Fruit fly (Drosophila melanogaster) whole organism, embryonic: Measurements from ENCODE around the gene swa.

Experiments used
- CG10543 ChIP-seq: fragments of 200-800 bp; sonication (Bioruptor generic); optimal IDR thresholded peaks from 3 replicates; lab custom pipeline; 2017; ENCODE audit warnings: missing biosample characterization, mild to moderate bottlenecking, missing genetic modification characterization, moderate library complexity
- CG11398 ChIP-seq: fragments of 200-800 bp; sonication (Bioruptor generic); optimal IDR thresholded peaks from 2 replicates; lab custom pipeline; 2016; ENCODE audit warnings: missing biosample characterization, missing genetic modification characterization
- CG11456 ChIP-seq: fragments of 200-800 bp; sonication (Bioruptor generic); IDR thresholded peaks from 3 replicates; pipeline ENCODE4 v1.3.6; 2022; ENCODE audit warnings: missing biosample characterization, missing genetic modification characterization
- CG11560 ChIP-seq: fragments of 200-800 bp; sonication (Bioruptor generic); IDR thresholded peaks from 3 replicates; pipeline ENCODE4 v1.3.6; 2022; ENCODE audit warnings: missing biosample characterization, missing genetic modification characterization
- CG12104 ChIP-seq: fragments of 200-800 bp; sonication (Bioruptor generic); optimal IDR thresholded peaks from 3 replicates; lab custom pipeline; 2016; ENCODE audit warnings: missing biosample characterization, missing genetic modification characterization
- CG12391 ChIP-seq: fragments of 200-800 bp; sonication (Bioruptor generic); optimal IDR thresholded peaks from 3 replicates; lab custom pipeline; 2018; ENCODE audit warnings: missing biosample characterization, mild to moderate bottlenecking, missing genetic modification characterization, moderate library complexity
- CG15073 ChIP-seq: fragments of 200-800 bp; sonication (Bioruptor generic); optimal IDR thresholded peaks from 2 replicates; lab custom pipeline; 2016; ENCODE audit warnings: missing biosample characterization, missing genetic modification characterization
- CG16813 ChIP-seq: fragments of 200-800 bp; sonication (Bioruptor generic); IDR thresholded peaks from 3 replicates; pipeline ENCODE4 v1.3.6; 2022; ENCODE audit warnings: missing biosample characterization, missing genetic modification characterization; ENCODE audit not compliant: partially characterized antibody
- CG18011 ChIP-seq: fragments of 200-800 bp; sonication (Bioruptor generic); optimal IDR thresholded peaks from 2 replicates; lab custom pipeline; 2017; ENCODE audit warnings: missing biosample characterization, missing genetic modification characterization, mild to moderate bottlenecking, moderate library complexity, missing genotype
- CG32767 ChIP-seq: fragments of 200-800 bp; sonication (Bioruptor generic); IDR thresholded peaks from 2 replicates; pipeline ENCODE4 v1.3.6; 2022; ENCODE audit warnings: missing biosample characterization, missing genetic modification characterization
- CG33213 ChIP-seq: fragments of 200-800 bp; sonication (Bioruptor generic); optimal IDR thresholded peaks from 3 replicates; lab custom pipeline; 2016; ENCODE audit warnings: missing biosample characterization, missing genetic modification characterization
- CG42726 ChIP-seq: fragments of 200-800 bp; sonication (Bioruptor generic); IDR thresholded peaks from 2 replicates; pipeline ENCODE4 v1.3.6; 2022; ENCODE audit warnings: missing biosample characterization, missing genetic modification characterization; ENCODE audit not compliant: partially characterized antibody
- CG4820 ChIP-seq: fragments of 200-800 bp; sonication (Bioruptor generic); optimal IDR thresholded peaks from 3 replicates; lab custom pipeline; 2016; ENCODE audit warnings: missing biosample characterization, missing genetic modification characterization
- CG6175 ChIP-seq: fragments of 200-800 bp; sonication (Bioruptor generic); IDR thresholded peaks from 3 replicates; pipeline ENCODE4 v1.3.6; 2022; ENCODE audit warnings: missing biosample characterization, missing genetic modification characterization
- CG6689 ChIP-seq: fragments of 200-800 bp; sonication (Bioruptor generic); IDR thresholded peaks from 2 replicates; pipeline ENCODE4 v1.3.6; 2022; ENCODE audit warnings: missing biosample characterization, missing genetic modification characterization
- CG7839 ChIP-seq: fragments of 200-800 bp; sonication (Bioruptor generic); optimal IDR thresholded peaks from 3 replicates; lab custom pipeline; 2018; ENCODE audit warnings: missing biosample characterization, mild to moderate bottlenecking, missing genetic modification characterization, moderate library complexity
- CG8388 ChIP-seq: fragments of 200-800 bp; sonication (Bioruptor generic); optimal IDR thresholded peaks from 2 replicates; lab custom pipeline; 2019; ENCODE audit warnings: missing biosample characterization, mild to moderate bottlenecking, missing genetic modification characterization, moderate library complexity
- CG8478 ChIP-seq: fragments of >200 bp; optimal IDR thresholded peaks from 2 replicates; lab custom pipeline; 2018
- CG9437 ChIP-seq: fragments of 200-800 bp; sonication (Bioruptor generic); optimal IDR thresholded peaks from 2 replicates; lab custom pipeline; 2018; ENCODE audit warnings: missing biosample characterization, mild to moderate bottlenecking, missing genetic modification characterization
- D19B ChIP-seq: fragments of 200-800 bp; sonication (Bioruptor generic); optimal IDR thresholded peaks from 2 replicates; lab custom pipeline; 2017; ENCODE audit warnings: missing biosample characterization, mild to moderate bottlenecking, missing genetic modification characterization
- HmgD ChIP-seq: fragments of 200-800 bp; sonication (Bioruptor generic); optimal IDR thresholded peaks from 3 replicates; lab custom pipeline; 2016; ENCODE audit warnings: missing biosample characterization, missing genetic modification characterization
- Hr78 ChIP-seq, 2 experiments: fragments of 200-800 bp in 1 of 2; fragments of >200 bp in 1 of 2; sonication (Bioruptor generic) in 1 of 2; optimal IDR thresholded peaks; 2 replicates each; lab custom pipeline; 2017 to 2019; ENCODE audit warnings: missing biosample characterization in 2 of 2, missing genetic modification characterization in 2 of 2, mild to moderate bottlenecking in 1 of 2, moderate library complexity in 1 of 2
- Lhr ChIP-seq: fragments of 200-800 bp; sonication (Bioruptor generic); optimal IDR thresholded peaks from 3 replicates; lab custom pipeline; 2017; ENCODE audit warnings: mild to moderate bottlenecking, missing biosample characterization, missing genetic modification reagents, missing genetic modification characterization
- Lim3 ChIP-seq: fragments of 200-800 bp; sonication (Bioruptor generic); IDR thresholded peaks from 2 replicates; pipeline ENCODE4 v1.3.6; 2022; ENCODE audit warnings: missing biosample characterization, missing genetic modification characterization
- Mrtf ChIP-seq: fragments of 200-800 bp; sonication (Bioruptor generic); IDR thresholded peaks from 3 replicates; pipeline ENCODE4 v1.3.6; 2022; ENCODE audit warnings: missing biosample characterization, missing genetic modification characterization
- Opbp ChIP-seq: fragments of 200-800 bp; sonication (Bioruptor generic); IDR thresholded peaks from 3 replicates; pipeline ENCODE4 v1.3.6; 2022; ENCODE audit warnings: missing biosample characterization, missing genetic modification characterization; ENCODE audit not compliant: partially characterized antibody
- Optix ChIP-seq: fragments of 200-800 bp; sonication (Bioruptor generic); IDR thresholded peaks from 3 replicates; pipeline ENCODE4 v1.3.6; 2022; ENCODE audit warnings: missing biosample characterization, missing genetic modification characterization
- Ravus ChIP-seq: fragments of 200-800 bp; sonication (Bioruptor generic); IDR thresholded peaks from 2 replicates; pipeline ENCODE4 v1.3.6; 2022; ENCODE audit warnings: missing biosample characterization, missing genetic modification characterization
- Ssrp ChIP-seq: fragments of 200-800 bp; sonication (Bioruptor generic); optimal IDR thresholded peaks from 2 replicates; lab custom pipeline; 2018; ENCODE audit warnings: missing biosample characterization, mild to moderate bottlenecking, missing genetic modification characterization, moderate library complexity
- bbx ChIP-seq: fragments of 200-800 bp; sonication (Bioruptor generic); IDR thresholded peaks from 2 replicates; pipeline ENCODE4 v1.3.6; 2022; ENCODE audit warnings: missing biosample characterization, missing genetic modification characterization; ENCODE audit not compliant: partially characterized antibody
- ci ChIP-seq: fragments of 200-800 bp; sonication (Bioruptor generic); IDR thresholded peaks from 3 replicates; pipeline ENCODE4 v1.3.6; 2022; ENCODE audit warnings: missing biosample characterization, missing genetic modification characterization
- cwo ChIP-seq: fragments of 200-800 bp; sonication (Bioruptor generic); optimal IDR thresholded peaks from 3 replicates; lab custom pipeline; 2017; ENCODE audit warnings: missing biosample characterization, missing genetic modification characterization, mild to moderate bottlenecking, moderate library complexity, missing genetic modification reagents
- dmrt11E ChIP-seq: fragments of 200-800 bp; sonication (Bioruptor generic); optimal IDR thresholded peaks from 3 replicates; lab custom pipeline; 2018; ENCODE audit warnings: missing biosample characterization, mild to moderate bottlenecking, missing genetic modification characterization, moderate library complexity
- dmrt99B ChIP-seq: fragments of 200-800 bp; sonication (Bioruptor generic); optimal IDR thresholded peaks from 2 replicates; lab custom pipeline; 2018; ENCODE audit warnings: missing biosample characterization, mild to moderate bottlenecking, missing genetic modification characterization, moderate library complexity
- dysf ChIP-seq: fragments of 200-800 bp; sonication (Bioruptor generic); IDR thresholded peaks from 3 replicates; pipeline ENCODE4 v1.3.6; 2022; ENCODE audit warnings: missing biosample characterization, missing genetic modification characterization
- gcm ChIP-seq: fragments of 200-800 bp; sonication (Bioruptor generic); optimal IDR thresholded peaks from 2 replicates; lab custom pipeline; 2019; ENCODE audit warnings: missing biosample characterization, mild to moderate bottlenecking, missing genetic modification characterization, moderate library complexity
- hth ChIP-seq: fragments of >200 bp; optimal IDR thresholded peaks from 2 replicates; lab custom pipeline; 2017; ENCODE audit warnings: inconsistent platforms
- inv ChIP-seq: fragments of 200-800 bp; sonication (Bioruptor generic); IDR thresholded peaks from 2 replicates; pipeline ENCODE4 v1.3.6; 2022; ENCODE audit warnings: missing biosample characterization, missing genetic modification characterization; ENCODE audit not compliant: partially characterized antibody
- lbe ChIP-seq: fragments of 200-800 bp; sonication (Bioruptor generic); optimal IDR thresholded peaks from 2 replicates; lab custom pipeline; 2016; ENCODE audit warnings: missing biosample characterization, mild to moderate bottlenecking, missing genetic modification characterization
- lov ChIP-seq, 2 experiments: fragments of 200-800 bp in 1 of 2; fragments of >200 bp in 1 of 2; sonication (Bioruptor generic) in 1 of 2; IDR thresholded peaks in 1 of 2; optimal IDR thresholded peaks in 1 of 2; 2 replicates in 1 of 2; 3 replicates in 1 of 2; pipeline versions ENCODE4 v1.3.6 to Lab custom; 2017 to 2022; ENCODE audit warnings: missing biosample characterization in 1 of 2, missing genetic modification characterization in 1 of 2
- oc ChIP-seq: fragments of 200-800 bp; sonication (Bioruptor generic); optimal IDR thresholded peaks from 2 replicates; lab custom pipeline; 2018; ENCODE audit warnings: missing biosample characterization, mild to moderate bottlenecking, missing genetic modification characterization, moderate library complexity
- psq ChIP-seq: fragments of 200-800 bp; sonication (Bioruptor generic); optimal IDR thresholded peaks from 2 replicates; lab custom pipeline; 2017; ENCODE audit warnings: missing biosample characterization, missing genetic modification characterization
- seq ChIP-seq: fragments of 200-800 bp; sonication (Bioruptor generic); IDR thresholded peaks from 2 replicates; pipeline ENCODE4 v1.3.6; 2022; ENCODE audit warnings: missing biosample characterization, missing genetic modification characterization
- tin ChIP-seq: fragments of 200-800 bp; sonication (Bioruptor generic); optimal IDR thresholded peaks from 3 replicates; lab custom pipeline; 2016; ENCODE audit warnings: missing biosample characterization, missing genetic modification characterization
- ttk ChIP-seq: fragments of 200-800 bp; sonication (Bioruptor generic); IDR thresholded peaks from 2 replicates; pipeline ENCODE4 v2.1.2; 2022; ENCODE audit warnings: missing biosample characterization, missing genetic modification characterization
- twi ChIP-seq: fragments of 200-800 bp; optimal IDR thresholded peaks from 2 replicates; lab custom pipeline; 2019; ENCODE audit warnings: missing biosample characterization, mild to moderate bottlenecking, missing genetic modification characterization, moderate library complexity
- vvl ChIP-seq: fragments of 200-800 bp; sonication (Bioruptor generic); IDR thresholded peaks from 2 replicates; pipeline ENCODE4 v1.3.6; 2022; ENCODE audit warnings: missing biosample characterization, missing genetic modification characterization
- wdn ChIP-seq: fragments of 200-800 bp; sonication (Bioruptor generic); IDR thresholded peaks from 2 replicates; pipeline ENCODE4 v1.3.6; 2022; ENCODE audit warnings: missing biosample characterization, missing genetic modification characterization
- zen2 ChIP-seq: fragments of 200-800 bp; sonication (Bioruptor generic); IDR thresholded peaks from 3 replicates; pipeline ENCODE4 v1.3.6; 2022; ENCODE audit warnings: missing biosample characterization, missing genetic modification characterization; ENCODE audit not compliant: partially characterized antibody

The swa gene

DNA sequence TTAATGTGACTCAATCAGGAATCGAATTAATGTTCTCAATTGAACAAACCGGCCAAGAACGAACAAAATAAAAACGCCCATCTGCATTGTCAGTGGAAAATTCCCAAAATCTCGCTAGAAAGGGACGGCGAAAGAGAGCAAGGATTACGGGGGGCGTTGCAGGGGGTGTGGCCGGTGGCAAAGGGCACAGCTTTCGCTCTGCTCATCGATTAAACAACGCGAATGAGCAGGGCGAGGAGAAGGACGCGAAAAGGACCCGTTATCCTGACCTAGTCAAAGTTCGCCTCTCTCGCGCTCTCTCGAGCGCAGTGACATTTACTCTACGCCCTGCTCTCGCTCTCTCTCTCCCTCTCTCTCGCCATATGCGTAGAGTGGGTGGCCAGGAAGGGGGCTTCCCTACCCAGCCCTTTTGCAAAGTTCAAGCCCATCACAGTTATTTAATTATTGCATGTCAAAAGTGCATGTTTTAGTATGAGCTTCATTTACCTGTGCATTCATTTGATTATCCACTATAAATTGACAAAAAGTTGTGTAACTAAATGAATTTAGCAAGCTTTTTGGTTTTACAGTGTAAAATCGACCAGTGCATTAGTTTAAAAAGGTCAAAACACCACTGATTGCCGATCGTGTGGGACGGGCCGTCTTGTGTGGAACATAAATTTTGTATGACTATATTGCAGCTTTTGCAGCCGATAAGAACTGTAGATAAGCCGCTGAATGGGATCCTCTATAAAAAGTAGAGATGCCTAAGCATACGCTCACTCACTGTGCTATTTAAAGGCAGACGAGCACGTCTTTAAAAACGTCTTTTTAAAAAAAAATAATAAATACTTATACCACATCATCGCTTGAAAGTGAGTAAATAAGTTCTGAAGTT lies 26.5 kb downstream of the swa start:
- TF ChIP-seq hth (lab: Kevin White, UChicago) (no peak), Lim3 (no peak), ttk (GFP tag; lab: Robert Waterston, UW) (peak; percentile 6; the same call in 1 of the 2 replicates), seq (GFP tag; lab: Robert Waterston, UW) (no peak), D19B (GFP tag; lab: Kevin White, UChicago) (no peak), lbe (no peak), CG12391 (no peak), twi (tag; lab: Kevin White, UChicago) (no peak), wdn (no peak), ci (GFP tag; lab: Robert Waterston, UW) (no peak), dmrt99B (tag; lab: Kevin White, UChicago) (peak; percentile 32), CG7839 (tag; lab: Kevin White, UChicago) (peak; percentile 39), CG11398 (GFP tag; lab: Kevin White, UChicago) (no peak), dmrt11E (no peak), Ssrp (no peak), CG9437 (GFP tag; lab: Kevin White, UChicago) (peak; percentile 19), CG4820 (GFP tag; lab: Kevin White, UChicago) (no peak), cwo (GFP tag; lab: Kevin White, UChicago) (no peak), Mrtf (GFP tag; lab: Robert Waterston, UW) (no peak), tin (GFP tag; lab: Kevin White, UChicago) (peak; percentile 6), Hr78 (GFP tag; optimal IDR thresholded peaks at IDR 0.05; lab: Kevin White, UChicago) (peak in 1 of 2 experiments; percentile 9), CG42726 (no peak), CG11456 (GFP tag; lab: Robert Waterston, UW) (0 out of 3 replicates have a peak, but pooled peaks have one; percentile 39), lov (optimal IDR thresholded peaks at IDR 0.05; lab: Kevin White, UChicago) (no peak), lov (GFP tag; IDR thresholded peaks at IDR 0.05; lab: Robert Waterston, UW) (no peak), Optix (GFP tag; lab: Robert Waterston, UW) (no peak), vvl (GFP tag; lab: Robert Waterston, UW) (no peak), CG6175 (no peak), Lhr (GFP tag; lab: Kevin White, UChicago) (no peak), Opbp (GFP tag; lab: Robert Waterston, UW) (no peak), oc (tag; lab: Kevin White, UChicago) (no peak), CG18011 (GFP tag; lab: Kevin White, UChicago) (no peak), CG33213 (GFP tag; lab: Kevin White, UChicago) (no peak), CG15073 (GFP tag; lab: Kevin White, UChicago) (no peak), HmgD (GFP tag; lab: Kevin White, UChicago) (no peak), CG16813 (no peak), CG8388 (GFP tag; lab: Kevin White, UChicago) (no peak), CG32767 (no peak), bbx (GFP tag; lab: Robert Waterston, UW) (no peak), gcm (GFP tag; lab: Kevin White, UChicago) (no peak), CG12104 (GFP tag; lab: Kevin White, UChicago) (no peak), Ravus (GFP tag; lab: Robert Waterston, UW) (no peak), zen2 (no peak), CG11560 (tag; lab: Robert Waterston, UW) (no peak), psq (GFP tag; lab: Kevin White, UChicago) (no peak), inv (no peak), CG8478 (lab: Kevin White, UChicago) (no peak), dysf (GFP tag; lab: Robert Waterston, UW) (0 out of 3 replicates have a peak, but pooled peaks have one; percentile 46), CG6689 (GFP tag; lab: Robert Waterston, UW) (no peak), CG10543 (GFP tag; lab: Kevin White, UChicago) (no peak)
